Fruit fly (Drosophila melanogaster): Measurements from ENCODE around the gene CG43759.

Gene CG43759

DNA sequence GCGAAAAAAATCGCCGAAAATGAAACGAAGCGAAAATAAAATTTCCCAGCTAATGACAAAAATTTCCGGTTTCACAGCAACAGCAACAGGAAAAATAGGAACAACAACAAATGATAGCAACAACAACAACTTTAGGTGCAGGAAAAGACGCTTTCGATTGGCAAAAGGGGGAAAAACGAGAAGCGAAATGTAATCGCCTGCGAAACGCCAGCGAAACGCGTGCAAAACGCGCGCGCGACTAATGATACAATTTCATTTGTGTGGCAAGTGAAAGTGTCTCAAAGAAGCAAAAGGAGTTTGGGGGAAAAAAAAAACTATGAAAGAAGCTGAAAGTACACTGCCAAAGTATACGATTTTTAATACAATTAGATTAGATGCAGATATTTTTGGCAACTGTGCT lies 11.8 kb downstream of the CG43759 start:
- TF ChIP-seq CTCF (optimal IDR thresholded peaks at IDR 0.05) (no peak), CG8478 (optimal IDR thresholded peaks at IDR 0.05) (no peak)

dm6 chrX:18942648-18943047 lies 12.5 kb downstream of the CG43759 start:
- no peak for TF ChIP-seq CTCF (optimal IDR thresholded peaks at IDR 0.05)
- no peak for TF ChIP-seq CG8478 (optimal IDR thresholded peaks at IDR 0.05)

DNA sequence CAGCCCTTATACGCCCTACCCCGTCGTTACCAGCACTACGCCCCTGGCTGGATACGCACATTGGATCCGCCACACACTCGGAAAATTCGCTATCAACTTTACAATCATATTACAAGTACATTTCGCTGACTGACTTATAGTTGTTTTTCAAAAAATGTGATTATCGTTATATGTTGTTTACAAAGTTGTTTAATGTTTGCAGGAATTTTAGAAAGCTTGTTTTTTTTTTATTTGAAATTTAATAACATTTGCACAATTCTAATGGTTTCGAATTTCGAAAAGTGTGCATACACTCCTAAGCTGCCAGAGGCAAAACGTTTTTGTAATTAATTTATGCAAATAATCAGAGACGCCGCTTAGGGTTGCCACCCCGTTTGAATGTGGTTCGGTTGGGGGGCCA lies 14.0 kb downstream of the CG43759 start:
- TF ChIP-seq CG8478 (optimal IDR thresholded peaks at IDR 0.05): no peak
- no peak for TF ChIP-seq CTCF (optimal IDR thresholded peaks at IDR 0.05)

- TF ChIP-seq CTCF (optimal IDR thresholded peaks at IDR 0.05) (no peak), CG8478 (optimal IDR thresholded peaks at IDR 0.05) (no peak)
Observed at dm6 chrX:18946832-18947231, 16.7 kb downstream of the CG43759 start.

- no peak for TF ChIP-seq CG8478 (optimal IDR thresholded peaks at IDR 0.05)
- TF ChIP-seq CTCF (optimal IDR thresholded peaks at IDR 0.05): no peak
Observed at dm6 chrX:18951220-18951867, 21.2 kb downstream of the CG43759 start.

dm6 chrX:18956601-18957000 lies 26.5 kb downstream of the CG43759 start:
- no peak for TF ChIP-seq CG8478 (optimal IDR thresholded peaks at IDR 0.05)
- no peak for TF ChIP-seq CTCF (optimal IDR thresholded peaks at IDR 0.05)

- TF ChIP-seq CTCF (optimal IDR thresholded peaks at IDR 0.05): no peak
- no peak for TF ChIP-seq CG8478 (optimal IDR thresholded peaks at IDR 0.05)
Observed at dm6 chrX:18972917-18973533, 42.9 kb downstream of the CG43759 start.

DNA sequence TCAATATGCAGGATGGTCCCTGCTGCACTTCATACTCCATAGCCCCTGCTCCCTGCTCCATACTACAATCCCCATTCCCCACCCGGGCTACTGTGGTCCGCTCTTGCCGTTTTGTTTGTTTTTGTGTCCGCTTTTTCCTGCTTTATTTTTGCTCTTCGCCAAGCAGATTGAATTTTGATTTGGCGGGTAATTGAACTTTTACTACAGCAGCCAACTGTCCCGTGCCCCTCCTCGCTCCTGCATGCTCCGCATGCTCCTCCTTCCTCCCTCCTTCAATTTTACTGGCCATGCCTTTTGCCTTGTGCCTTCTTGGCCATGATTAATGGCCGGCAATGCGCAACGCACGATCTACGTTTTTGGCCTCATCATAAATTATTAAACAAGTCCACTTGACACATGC lies 44.5 kb downstream of the CG43759 start:
- no peak for TF ChIP-seq CTCF (optimal IDR thresholded peaks at IDR 0.05)
- no peak for TF ChIP-seq CG8478 (optimal IDR thresholded peaks at IDR 0.05)

DNA sequence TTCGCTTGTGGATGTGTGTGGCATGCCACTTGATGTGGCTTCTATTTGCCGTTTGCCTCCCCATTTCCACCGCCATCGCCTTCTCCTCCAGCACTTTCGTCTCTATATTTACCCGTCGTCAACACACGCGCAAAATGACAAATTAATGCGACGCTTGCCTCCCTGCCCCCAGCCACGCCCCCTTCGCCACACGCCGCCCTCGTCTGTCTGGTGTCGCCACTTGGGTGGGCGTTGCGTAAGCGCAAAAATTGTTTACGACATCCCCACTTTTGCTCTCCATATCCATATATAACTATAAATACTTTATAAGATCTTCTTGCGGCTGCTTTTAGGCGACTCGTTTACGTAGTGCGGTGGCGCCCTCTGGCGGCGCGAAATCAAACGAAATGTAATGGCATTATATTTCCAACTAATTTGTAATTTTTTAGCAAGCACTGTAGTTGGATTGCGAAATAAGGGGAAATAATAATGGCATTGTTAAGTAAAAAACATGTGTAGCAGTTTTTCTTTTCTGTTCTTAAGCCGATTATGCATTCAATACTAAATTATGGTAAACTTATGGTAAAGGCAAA lies 50.2 kb downstream of the CG43759 start:
- TF ChIP-seq CG8478 (optimal IDR thresholded peaks at IDR 0.05): no peak
- TF ChIP-seq CTCF (optimal IDR thresholded peaks at IDR 0.05): peak; percentile 61 to 74

- TF ChIP-seq CTCF (optimal IDR thresholded peaks at IDR 0.05) (no peak), CG8478 (optimal IDR thresholded peaks at IDR 0.05) (no peak)
Observed at dm6 chrX:18985208-18985861, 55.2 kb downstream of the CG43759 start.

dm6 chrX:18991297-18991844 lies 61.2 kb downstream of the CG43759 start:
- TF ChIP-seq CG8478 (optimal IDR thresholded peaks at IDR 0.05) (no peak), CTCF (optimal IDR thresholded peaks at IDR 0.05) (no peak)

- no peak for TF ChIP-seq CTCF (optimal IDR thresholded peaks at IDR 0.05)
- TF ChIP-seq CG8478 (optimal IDR thresholded peaks at IDR 0.05): no peak
Observed at dm6 chrX:18992867-18993532, 62.9 kb downstream of the CG43759 start.

DNA sequence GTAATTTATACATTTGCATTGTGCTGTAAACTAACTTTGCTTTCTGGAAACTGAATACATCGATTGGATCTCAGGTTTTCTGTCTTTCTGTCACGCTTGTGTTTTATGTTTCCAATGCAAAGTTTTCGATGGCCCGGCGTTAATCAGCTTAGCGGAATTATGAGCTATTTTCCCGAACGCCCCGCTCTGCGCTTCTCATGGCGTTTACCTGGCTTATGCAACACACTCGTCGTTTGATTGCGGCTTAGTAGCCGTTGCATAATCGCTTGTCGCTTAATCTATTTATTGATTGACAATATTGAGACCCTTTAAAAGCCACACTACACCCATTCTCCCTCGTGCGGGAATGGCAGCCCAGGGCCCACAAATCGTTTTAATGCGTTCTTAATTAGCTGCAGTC lies 66.5 kb downstream of the CG43759 start:
- TF ChIP-seq CG8478 (optimal IDR thresholded peaks at IDR 0.05): no peak
- no peak for TF ChIP-seq CTCF (optimal IDR thresholded peaks at IDR 0.05)

dm6 chrX:19004739-19005138 lies 74.6 kb downstream of the CG43759 start:
- TF ChIP-seq CTCF (optimal IDR thresholded peaks at IDR 0.05) (no peak), CG8478 (optimal IDR thresholded peaks at IDR 0.05) (no peak)

DNA sequence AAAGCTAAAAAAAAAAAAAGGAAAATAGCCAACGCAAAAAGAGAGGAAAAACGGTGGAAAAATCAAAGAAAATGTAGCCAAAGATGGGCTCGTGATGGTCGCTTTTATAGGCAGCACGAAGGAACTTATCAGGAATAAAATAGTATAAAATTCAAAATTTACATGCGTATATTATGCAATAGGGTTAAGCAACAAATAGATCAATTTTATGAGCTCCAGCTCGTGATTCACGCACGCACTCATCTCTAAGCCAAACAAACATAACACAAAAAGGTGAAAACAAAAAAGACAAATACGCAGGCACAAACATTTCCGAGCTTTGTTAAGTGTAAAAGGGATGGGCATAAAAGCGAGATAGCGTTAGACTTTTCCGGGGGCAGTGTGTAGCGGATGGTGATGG lies 78.7 kb downstream of the CG43759 start:
- no peak for TF ChIP-seq CG8478 (optimal IDR thresholded peaks at IDR 0.05)
- TF ChIP-seq CTCF (optimal IDR thresholded peaks at IDR 0.05): no peak

Data from S2 (cell line).